Fruit fly (Drosophila melanogaster) whole organism, embryonic: ENCODE measurements around the gene Rpt5.

Source experiments
- CG10267 ChIP-seq: fragments of 200-800 bp; sonication (Bioruptor generic); optimal IDR thresholded peaks from 2 replicates; lab custom pipeline; 2018; ENCODE audit warnings: missing biosample characterization, mild to moderate bottlenecking, missing genetic modification characterization, moderate library complexity
- CG11085 ChIP-seq: fragments of 200-800 bp; sonication (Bioruptor generic); IDR thresholded peaks from 2 replicates; pipeline ENCODE4 v1.3.6; 2022; ENCODE audit warnings: missing biosample characterization, missing genetic modification characterization
- CG12236 ChIP-seq: fragments of 200-800 bp; sonication (Bioruptor generic); optimal IDR thresholded peaks from 2 replicates; lab custom pipeline; 2016; ENCODE audit warnings: missing biosample characterization, missing genetic modification characterization
- CG13424 ChIP-seq: fragments of 200-800 bp; sonication (Bioruptor generic); optimal IDR thresholded peaks from 2 replicates; lab custom pipeline; 2019; ENCODE audit warnings: missing biosample characterization, mild to moderate bottlenecking, missing genetic modification characterization, moderate library complexity
- CG13894 ChIP-seq: fragments of 200-800 bp; sonication (Bioruptor generic); optimal IDR thresholded peaks from 3 replicates; lab custom pipeline; 2018; ENCODE audit warnings: missing biosample characterization, mild to moderate bottlenecking, missing genetic modification characterization, moderate library complexity
- CG16815 ChIP-seq: fragments of 200-800 bp; sonication (Bioruptor generic); optimal IDR thresholded peaks from 3 replicates; lab custom pipeline; 2017; ENCODE audit warnings: missing biosample characterization, mild to moderate bottlenecking, missing genetic modification characterization
- CG18262 ChIP-seq: fragments of 200-800 bp; optimal IDR thresholded peaks from 3 replicates; lab custom pipeline; 2019; ENCODE audit warnings: missing biosample characterization, mild to moderate bottlenecking, missing genetic modification characterization, moderate library complexity
- CG2120 ChIP-seq: fragments of 200-800 bp; sonication (Bioruptor generic); optimal IDR thresholded peaks from 3 replicates; lab custom pipeline; 2016; ENCODE audit warnings: missing biosample characterization, missing genetic modification characterization
- CG2129 ChIP-seq: fragments of 200-800 bp; sonication (Bioruptor generic); IDR thresholded peaks from 2 replicates; pipeline ENCODE4 v1.3.6; 2022; ENCODE audit warnings: missing biosample characterization, missing genetic modification characterization; ENCODE audit not compliant: partially characterized antibody
- CG34376 ChIP-seq: fragments of 200-800 bp; sonication (Bioruptor generic); optimal IDR thresholded peaks from 2 replicates; lab custom pipeline; 2018; ENCODE audit warnings: missing biosample characterization, mild to moderate bottlenecking, missing genetic modification characterization
- CG4360 ChIP-seq: fragments of 200-800 bp; sonication (Bioruptor generic); IDR thresholded peaks from 2 replicates; pipeline ENCODE4 v1.3.6; 2022; ENCODE audit warnings: missing biosample characterization, missing genetic modification characterization
- CG6689 ChIP-seq: fragments of 200-800 bp; sonication (Bioruptor generic); IDR thresholded peaks from 2 replicates; pipeline ENCODE4 v1.3.6; 2022; ENCODE audit warnings: missing biosample characterization, missing genetic modification characterization
- CG7271 ChIP-seq: fragments of 200-800 bp; sonication (Bioruptor generic); optimal IDR thresholded peaks from 2 replicates; lab custom pipeline; 2018; ENCODE audit warnings: missing biosample characterization, mild to moderate bottlenecking, missing genetic modification characterization, moderate library complexity
- CG7963 ChIP-seq: fragments of 200-800 bp; sonication (Bioruptor generic); IDR thresholded peaks from 3 replicates; pipeline ENCODE4 v1.3.6; 2022; ENCODE audit warnings: missing biosample characterization, missing genetic modification characterization; ENCODE audit not compliant: partially characterized antibody
- CG8290 ChIP-seq, 3 experiments: fragments of 200-800 bp; sonication (Bioruptor generic); optimal IDR thresholded peaks; 2 replicates each; lab custom pipeline; 2016 to 2019; ENCODE audit warnings: missing biosample characterization in 3 of 3, missing genetic modification characterization in 3 of 3, mild to moderate bottlenecking in 2 of 3, moderate library complexity in 1 of 3
- Doc3 ChIP-seq: fragments of 200-800 bp; sonication (Bioruptor generic); IDR thresholded peaks from 3 replicates; pipeline ENCODE4 v1.3.6; 2022; ENCODE audit warnings: missing biosample characterization, missing genetic modification characterization; ENCODE audit not compliant: partially characterized antibody
- Dref ChIP-seq: fragments of 200-800 bp; sonication (Bioruptor generic); IDR thresholded peaks from 2 replicates; pipeline ENCODE4 v1.3.6; 2022; ENCODE audit warnings: missing biosample characterization, missing genetic modification characterization
- Drgx ChIP-seq: fragments of 200-800 bp; sonication (Bioruptor generic); IDR thresholded peaks from 2 replicates; pipeline ENCODE4 v1.3.6; 2022; ENCODE audit warnings: missing biosample characterization, missing genetic modification characterization
- Fer2 ChIP-seq: fragments of 200-800 bp; sonication (Bioruptor generic); optimal IDR thresholded peaks from 2 replicates; lab custom pipeline; 2018; ENCODE audit warnings: missing biosample characterization, mild to moderate bottlenecking, missing genetic modification characterization, moderate library complexity
- HLH3B ChIP-seq: fragments of 200-800 bp; sonication (Bioruptor generic); IDR thresholded peaks from 2 replicates; pipeline ENCODE4 v1.3.6; 2022; ENCODE audit warnings: missing biosample characterization, missing genetic modification characterization
- Lhr ChIP-seq: fragments of 200-800 bp; sonication (Bioruptor generic); optimal IDR thresholded peaks from 3 replicates; lab custom pipeline; 2017; ENCODE audit warnings: mild to moderate bottlenecking, missing biosample characterization, missing genetic modification reagents, missing genetic modification characterization
- Poxn ChIP-seq: fragments of 200-800 bp; sonication (Bioruptor generic); IDR thresholded peaks from 2 replicates; pipeline ENCODE4 v1.3.6; 2022; ENCODE audit warnings: missing biosample characterization, missing genetic modification characterization
- Rx ChIP-seq: fragments of 200-800 bp; sonication (Bioruptor generic); IDR thresholded peaks from 2 replicates; pipeline ENCODE4 v1.3.6; 2022; ENCODE audit warnings: missing biosample characterization, missing genetic modification characterization
- chif ChIP-seq, 2 experiments: fragments of 200-800 bp; sonication (Bioruptor generic); optimal IDR thresholded peaks; 3 replicates each; lab custom pipeline; 2016; ENCODE audit warnings: missing biosample characterization in 2 of 2, missing genetic modification characterization in 2 of 2
- da ChIP-seq: fragments of 200-800 bp; sonication (Bioruptor generic); optimal IDR thresholded peaks from 2 replicates; lab custom pipeline; 2016; ENCODE audit warnings: missing biosample characterization, missing genetic modification characterization
- danr ChIP-seq: fragments of 200-800 bp; sonication (Bioruptor generic); IDR thresholded peaks from 2 replicates; pipeline ENCODE4 v1.3.6; 2022; ENCODE audit warnings: missing biosample characterization, missing genetic modification characterization
- exex ChIP-seq: fragments of 200-800 bp; sonication (Bioruptor generic); optimal IDR thresholded peaks from 4 replicates; lab custom pipeline; 2018; ENCODE audit warnings: missing biosample characterization, mild to moderate bottlenecking, missing genetic modification characterization, moderate library complexity
- fu2 ChIP-seq: fragments of 200-800 bp; sonication (Bioruptor generic); optimal IDR thresholded peaks from 2 replicates; lab custom pipeline; 2016; ENCODE audit warnings: missing biosample characterization, missing genetic modification characterization
- gce ChIP-seq: fragments of 200-800 bp; sonication (Bioruptor generic); IDR thresholded peaks from 3 replicates; pipeline ENCODE4 v1.3.6; 2022; ENCODE audit warnings: missing biosample characterization, missing genetic modification characterization
- hb ChIP-seq: fragments of 200-800 bp; sonication (Bioruptor generic); IDR thresholded peaks from 3 replicates; pipeline ENCODE4 v1.3.6; 2022; ENCODE audit warnings: missing biosample characterization, missing genetic modification characterization; ENCODE audit not compliant: partially characterized antibody
- inv ChIP-seq: fragments of 200-800 bp; sonication (Bioruptor generic); IDR thresholded peaks from 2 replicates; pipeline ENCODE4 v1.3.6; 2022; ENCODE audit warnings: missing biosample characterization, missing genetic modification characterization; ENCODE audit not compliant: partially characterized antibody
- jing ChIP-seq: fragments of 200-800 bp; sonication (Bioruptor generic); optimal IDR thresholded peaks from 2 replicates; lab custom pipeline; 2018; ENCODE audit warnings: missing biosample characterization, mild to moderate bottlenecking, missing genetic modification characterization
- lab ChIP-seq: fragments of 200-800 bp; sonication (Bioruptor generic); optimal IDR thresholded peaks from 3 replicates; lab custom pipeline; 2017; ENCODE audit warnings: missing biosample characterization, missing genetic modification characterization, mild to moderate bottlenecking, moderate library complexity, missing genetic modification reagents
- mirr ChIP-seq: fragments of 200-800 bp; sonication (Bioruptor generic); optimal IDR thresholded peaks from 3 replicates; lab custom pipeline; 2018; ENCODE audit warnings: missing biosample characterization, mild to moderate bottlenecking, missing genetic modification characterization
- pros ChIP-seq: fragments of 200-800 bp; sonication (Bioruptor generic); optimal IDR thresholded peaks from 3 replicates; lab custom pipeline; 2019; ENCODE audit warnings: missing biosample characterization, mild to moderate bottlenecking, missing genetic modification characterization, moderate library complexity
- repo ChIP-seq: fragments of 200-800 bp; sonication (Bioruptor generic); optimal IDR thresholded peaks from 2 replicates; lab custom pipeline; 2016; ENCODE audit warnings: missing biosample characterization, missing genetic modification characterization
- sd ChIP-seq: fragments of 200-800 bp; sonication (Bioruptor generic); optimal IDR thresholded peaks from 3 replicates; lab custom pipeline; 2018; ENCODE audit warnings: missing biosample characterization, mild to moderate bottlenecking, missing genetic modification characterization, moderate library complexity
- seq ChIP-seq: fragments of 200-800 bp; sonication (Bioruptor generic); IDR thresholded peaks from 2 replicates; pipeline ENCODE4 v1.3.6; 2022; ENCODE audit warnings: missing biosample characterization, missing genetic modification characterization
- slbo ChIP-seq: fragments of 200-800 bp; sonication (Bioruptor generic); IDR thresholded peaks from 2 replicates; pipeline ENCODE4 v1.3.6; 2022; ENCODE audit warnings: missing biosample characterization, missing genetic modification characterization
- sug ChIP-seq: fragments of 200-800 bp; optimal IDR thresholded peaks from 2 replicates; lab custom pipeline; 2019; ENCODE audit warnings: missing biosample characterization, mild to moderate bottlenecking, missing genetic modification characterization, moderate library complexity
- tna ChIP-seq: fragments of 200-800 bp; sonication (Bioruptor generic); IDR thresholded peaks from 2 replicates; pipeline ENCODE4 v1.3.6; 2022; ENCODE audit warnings: missing biosample characterization, missing genetic modification characterization; ENCODE audit not compliant: partially characterized antibody
- unc-4 ChIP-seq: fragments of 200-800 bp; sonication (Bioruptor generic); IDR thresholded peaks from 2 replicates; pipeline ENCODE4 v1.3.6; 2022; ENCODE audit warnings: missing biosample characterization, missing genetic modification characterization; ENCODE audit not compliant: partially characterized antibody
- yki ChIP-seq: fragments of >200 bp; optimal IDR thresholded peaks from 3 replicates; lab custom pipeline; 2018
- zen2 ChIP-seq: fragments of 200-800 bp; sonication (Bioruptor generic); IDR thresholded peaks from 3 replicates; pipeline ENCODE4 v1.3.6; 2022; ENCODE audit warnings: missing biosample characterization, missing genetic modification characterization; ENCODE audit not compliant: partially characterized antibody

Rpt5 gene

dm6 chr3R:23713901-23714300 lies 38.8 kb upstream of the Rpt5 start (continued):
- TF ChIP-seq CG2120 (GFP tag; lab: Kevin White, UChicago) (peak; percentile 39), sd (tag; lab: Kevin White, UChicago) (peak; percentile 14), Dref (no peak), repo (GFP tag; lab: Kevin White, UChicago) (no peak), CG18262 (tag; lab: Kevin White, UChicago) (peak; percentile 35), unc-4 (GFP tag; lab: Robert Waterston, UW) (no peak), fu2 (peak; percentile 7), da (GFP tag; lab: Kevin White, UChicago) (no peak), Doc3 (GFP tag; lab: Robert Waterston, UW) (no peak), CG12236 (GFP tag; lab: Kevin White, UChicago) (no peak), zen2 (GFP tag; lab: Robert Waterston, UW) (no peak), Drgx (GFP tag; lab: Robert Waterston, UW) (peak; percentile 46), slbo (GFP tag; lab: Robert Waterston, UW) (peak; percentile 65), hb (GFP tag; lab: Robert Waterston, UW) (no peak), chif (GFP tag; optimal IDR thresholded peaks at IDR 0.05; lab: Kevin White, UChicago) (peak; percentile 75 to 80), yki (lab: Kevin White, UChicago) (no peak), CG4360 (GFP tag; lab: Robert Waterston, UW) (peak; percentile 28; the same call in 1 of the 2 replicates), CG6689 (0 out of 2 replicates have a peak, but pooled peaks have one; percentile 21), danr (no peak), gce (GFP tag; lab: Robert Waterston, UW) (peak; percentile 62; the same call in 1 of the 3 replicates), tna (GFP tag; lab: Robert Waterston, UW) (no peak), CG13424 (peak; percentile 66), CG7271 (tag; lab: Kevin White, UChicago) (peak; percentile 34), CG11085 (GFP tag; lab: Robert Waterston, UW) (0 out of 2 replicates have a peak, but pooled peaks have one; percentile 35), CG10267 (tag; lab: Kevin White, UChicago) (peak; percentile 55), Fer2 (tag; lab: Kevin White, UChicago) (no peak), CG13894 (no peak), pros (no peak), inv (GFP tag; lab: Robert Waterston, UW) (no peak), CG7963 (no peak), CG8290 (GFP tag; optimal IDR thresholded peaks at IDR 0.05; lab: Kevin White, UChicago) (peak; percentile 15), CG8290 (tag; optimal IDR thresholded peaks at IDR 0.05; lab: Kevin White, UChicago) (peak in 1 of 2 experiments; percentile 59), Poxn (GFP tag; lab: Robert Waterston, UW) (no peak), seq (GFP tag; lab: Robert Waterston, UW) (0 out of 2 replicates have a peak, but pooled peaks have one; percentile 48), CG16815 (GFP tag; lab: Kevin White, UChicago) (peak; percentile 47), Lhr (GFP tag; lab: Kevin White, UChicago) (peak; percentile 5), Rx (GFP tag; lab: Robert Waterston, UW) (0 out of 2 replicates have a peak, but pooled peaks have one; percentile 13)

- TF ChIP-seq jing (GFP tag; lab: Kevin White, UChicago) (no peak), sug (peak; percentile 45), CG34376 (GFP tag; lab: Kevin White, UChicago) (peak; percentile 50), exex (tag; lab: Kevin White, UChicago) (peak; percentile 77), lab (GFP tag; lab: Kevin White, UChicago) (peak; percentile 28), CG2129 (GFP tag; lab: Robert Waterston, UW) (no peak), sd (tag; lab: Kevin White, UChicago) (peak; percentile 37), HLH3B (GFP tag; lab: Robert Waterston, UW) (no peak), mirr (GFP tag; lab: Kevin White, UChicago) (peak; percentile 46)
Observed at dm6 chr3R:23714852-23715251, 37.8 kb upstream of the Rpt5 start.
